Fruit fly (Drosophila melanogaster) whole organism, prepupa: ENCODE results near the gene ND-23.

Experiments
- CG11902 ChIP-seq: fragments of 200-800 bp; sonication (Bioruptor generic); optimal IDR thresholded peaks from 3 replicates; lab custom pipeline; 2016; ENCODE audit warnings: missing biosample characterization, missing genetic modification characterization
- CG3032 ChIP-seq: fragments of 200-800 bp; optimal IDR thresholded peaks from 2 replicates; lab custom pipeline; 2019; ENCODE audit warnings: missing biosample characterization, mild to moderate bottlenecking, missing genetic modification characterization, moderate library complexity
- CG31627 ChIP-seq: fragments of 200-800 bp; sonication (Bioruptor generic); optimal IDR thresholded peaks from 3 replicates; lab custom pipeline; 2016; ENCODE audit warnings: missing biosample characterization, missing genetic modification characterization
- CG8632 ChIP-seq: fragments of 200-800 bp; sonication (Bioruptor generic); optimal IDR thresholded peaks from 3 replicates; lab custom pipeline; 2016; ENCODE audit warnings: missing biosample characterization, missing genetic modification characterization
- Eip93F ChIP-seq: fragments of 200-800 bp; sonication (Bioruptor generic); optimal IDR thresholded peaks from 2 replicates; lab custom pipeline; 2016; ENCODE audit warnings: missing biosample characterization, mild to moderate bottlenecking, missing genetic modification characterization
- Sox102F ChIP-seq: fragments of 200-800 bp; sonication (Bioruptor generic); optimal IDR thresholded peaks from 2 replicates; lab custom pipeline; 2016; ENCODE audit warnings: missing biosample characterization, mild to moderate bottlenecking, missing genetic modification characterization
- dsx ChIP-seq: fragments of 200-800 bp; optimal IDR thresholded peaks from 3 replicates; lab custom pipeline; 2019; ENCODE audit warnings: missing biosample characterization, mild to moderate bottlenecking, missing genetic modification characterization, moderate library complexity; ENCODE audit not compliant: poor library complexity, severe bottlenecking
- lz ChIP-seq: fragments of 200-800 bp; sonication (Bioruptor generic); optimal IDR thresholded peaks from 3 replicates; lab custom pipeline; 2016; ENCODE audit warnings: missing biosample characterization, missing genetic modification characterization
- vri ChIP-seq: fragments of 200-800 bp; sonication (Bioruptor generic); optimal IDR thresholded peaks from 3 replicates; lab custom pipeline; 2016; ENCODE audit warnings: missing biosample characterization, mild to moderate bottlenecking, missing genetic modification characterization

dm6 chr3R:15846234-15846633 lies 9.3 kb upstream of the ND-23 start, which contains the start of gene CG4546:
- no peak for TF ChIP-seq dsx (GFP tag; lab: Kevin White, UChicago)
- no peak for TF ChIP-seq CG31627 (GFP tag; lab: Kevin White, UChicago)
- TF ChIP-seq Eip93F (GFP tag; lab: Kevin White, UChicago): no peak
- no peak for TF ChIP-seq CG11902
- TF ChIP-seq CG3032 (tag; lab: Kevin White, UChicago): no peak
- TF ChIP-seq Sox102F: no peak
- TF ChIP-seq lz (GFP tag; lab: Kevin White, UChicago): no peak
- TF ChIP-seq CG8632: no peak
- no peak for TF ChIP-seq vri (GFP tag; lab: Kevin White, UChicago)
